Fruit fly (Drosophila melanogaster): ENCODE data around the gene CG31917.

CG31917 gene

DNA sequence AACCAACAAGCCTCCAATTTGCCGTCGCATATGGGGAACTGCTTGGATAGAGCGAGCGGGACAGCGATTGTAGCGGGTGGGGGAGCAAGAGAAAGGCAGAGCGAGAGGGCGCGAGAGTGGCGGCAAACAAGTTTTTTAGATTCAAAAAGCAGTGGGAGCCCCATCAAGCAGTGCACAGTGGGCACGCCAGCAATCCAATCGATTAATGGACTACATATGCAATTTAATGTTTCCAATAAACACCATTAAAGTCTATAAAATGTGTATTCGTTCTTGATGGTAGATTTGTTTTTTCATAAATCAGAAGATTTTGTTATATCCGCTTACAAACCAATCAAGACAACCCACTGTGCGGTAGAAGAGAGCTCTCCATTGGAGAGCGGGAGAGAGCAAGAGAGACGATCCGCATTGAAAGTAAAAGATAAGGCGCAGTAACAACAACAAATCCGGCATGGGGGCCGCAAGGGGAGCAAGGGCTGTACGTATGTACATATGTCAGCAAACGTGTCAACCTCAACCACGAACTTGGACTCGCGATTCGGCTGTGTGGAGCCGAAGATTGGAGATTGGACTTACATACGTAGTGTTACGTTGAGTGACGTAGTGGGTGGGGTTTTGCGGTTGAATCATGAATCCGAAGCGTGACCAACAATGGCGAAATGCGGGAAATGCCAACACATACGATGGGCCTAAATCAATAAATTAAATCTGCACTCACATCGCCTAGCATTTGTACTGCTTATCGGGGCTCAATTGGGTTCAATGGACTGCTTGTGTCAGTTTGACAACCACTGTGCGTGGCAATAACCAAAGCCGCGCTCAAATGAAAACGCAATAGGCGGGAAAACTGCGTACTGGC lies 13.0 kb downstream of the CG31917 start:
- TF ChIP-seq CG12769 (tag; optimal IDR thresholded peaks at IDR 0.05), result peak; percentile 99
- TF ChIP-seq CG1832 (GFP tag; optimal IDR thresholded peaks at IDR 0.05), result peak; percentile 95
- TF ChIP-seq Hey (tag; optimal IDR thresholded peaks at IDR 0.05), result peak; percentile 87
- peak; percentile 98 for TF ChIP-seq CG3065 (GFP tag; optimal IDR thresholded peaks at IDR 0.05)
- peak; percentile 99 for TF ChIP-seq Asciz (GFP tag; optimal IDR thresholded peaks at IDR 0.05)
- TF ChIP-seq Atf-2 (GFP tag; optimal IDR thresholded peaks at IDR 0.05), result peak; percentile 99
- peak; percentile 98 for TF ChIP-seq ewg (GFP tag; optimal IDR thresholded peaks at IDR 0.05)
- peak; percentile 99 for TF ChIP-seq CG12744 (GFP tag; optimal IDR thresholded peaks at IDR 0.05)
- TF ChIP-seq CG9437 (GFP tag; optimal IDR thresholded peaks at IDR 0.05), result peak; percentile 97
- TF ChIP-seq Sry-δ (GFP tag; optimal IDR thresholded peaks at IDR 0.05), result peak; percentile 81
- TF ChIP-seq mld (GFP tag; IDR thresholded peaks at IDR 0.05; ENCODE audit: partially characterized antibody), result 0 out of 3 replicates have a peak, but pooled peaks have one; percentile 25
- peak; percentile 99 for TF ChIP-seq CG12219 (GFP tag; optimal IDR thresholded peaks at IDR 0.05)
- TF ChIP-seq CG6254 (GFP tag; optimal IDR thresholded peaks at IDR 0.05), result peak; percentile 97
- TF ChIP-seq CrebB (tag; optimal IDR thresholded peaks at IDR 0.05), result peak; percentile 98
- TF ChIP-seq CG3838 (GFP tag; optimal IDR thresholded peaks at IDR 0.05), result peak; percentile 96
- TF ChIP-seq prd (optimal IDR thresholded peaks at IDR 0.05), result no peak
- peak; percentile 99 for TF ChIP-seq prd (GFP tag; IDR thresholded peaks at IDR 0.05)
- TF ChIP-seq sens (GFP tag), result peak; percentile 100
- peak; percentile 97 for TF ChIP-seq CG1024 (GFP tag; IDR thresholded peaks at IDR 0.05)
- peak; percentile 98 for TF ChIP-seq CG11504 (tag; optimal IDR thresholded peaks at IDR 0.05)
- peak; percentile 95 for TF ChIP-seq toy (GFP tag; IDR thresholded peaks at IDR 0.05)
- peak; percentile 99 for TF ChIP-seq Fer3 (tag; optimal IDR thresholded peaks at IDR 0.05)
- peak; percentile 98 for TF ChIP-seq Blimp-1 (GFP tag; optimal IDR thresholded peaks at IDR 0.05)
- peak; percentile 96 for TF ChIP-seq CG3163 (GFP tag; optimal IDR thresholded peaks at IDR 0.05)
- TF ChIP-seq CG31441 (GFP tag; IDR thresholded peaks at IDR 0.05), result peak; percentile 99
- TF ChIP-seq Lpt (GFP tag; optimal IDR thresholded peaks at IDR 0.05), result no peak
- peak; percentile 99 for TF ChIP-seq CG12071 (GFP tag; optimal IDR thresholded peaks at IDR 0.05)
- TF ChIP-seq Dbx (GFP tag; IDR thresholded peaks at IDR 0.05), result peak; percentile 99
- TF ChIP-seq CG7786 (GFP tag; optimal IDR thresholded peaks at IDR 0.05), result peak; percentile 99
- peak; percentile 98 to 99 for TF ChIP-seq Hr51 (GFP tag; optimal IDR thresholded peaks at IDR 0.05)
- peak; percentile 99 for TF ChIP-seq Ada2b (GFP tag; IDR thresholded peaks at IDR 0.05)
- TF ChIP-seq emc (GFP tag; optimal IDR thresholded peaks at IDR 0.05), result peak; percentile 97
- TF ChIP-seq GATAe (GFP tag; conservative IDR thresholded peaks at IDR 0.05), result peak; percentile 96
- peak; percentile 99 for TF ChIP-seq Dad (GFP tag; optimal IDR thresholded peaks at IDR 0.05)
- peak; percentile 99 for TF ChIP-seq esg (GFP tag; conservative IDR thresholded peaks at IDR 0.05)
- TF ChIP-seq CG17912 (GFP tag; optimal IDR thresholded peaks at IDR 0.05), result peak; percentile 96
- TF ChIP-seq MTF-1 (GFP tag; optimal IDR thresholded peaks at IDR 0.05; ENCODE audit: borderline replicate concordance), result peak; percentile 98
- TF ChIP-seq tap (tag; optimal IDR thresholded peaks at IDR 0.05), result peak; percentile 98
- peak; percentile 97 for TF ChIP-seq CG6765 (GFP tag; optimal IDR thresholded peaks at IDR 0.05)
- peak; percentile 97 for TF ChIP-seq CG6683 (GFP tag; optimal IDR thresholded peaks at IDR 0.05)
- TF ChIP-seq kay (GFP tag; optimal IDR thresholded peaks at IDR 0.05), result peak; percentile 97
- peak; percentile 97 for TF ChIP-seq onecut (GFP tag; IDR thresholded peaks at IDR 0.05)
- peak; percentile 98 for TF ChIP-seq CG8388 (GFP tag; optimal IDR thresholded peaks at IDR 0.05)
- peak; percentile 99 for TF ChIP-seq Max (GFP tag; optimal IDR thresholded peaks at IDR 0.05)
- peak; percentile 99 for TF ChIP-seq CG14667 (GFP tag; IDR thresholded peaks at IDR 0.05)
- peak; percentile 96 for TF ChIP-seq CG7357 (GFP tag; IDR thresholded peaks at IDR 0.05)
- TF ChIP-seq CG10321 (GFP tag; IDR thresholded peaks at IDR 0.05), result peak; percentile 92
- TF ChIP-seq bowl (GFP tag; IDR thresholded peaks at IDR 0.05), result peak; percentile 98
- peak; percentile 77 for TF ChIP-seq knrl (GFP tag; IDR thresholded peaks at IDR 0.05; ENCODE audit: partially characterized antibody)

All from whole organism, embryonic.